Worm (Caenorhabditis elegans) whole organism, L4 larva: ENCODE results near the gene bath-36.

Experiments used
- R02D3.7 ChIP-seq: fragments of 150-350 bp; sonication (generic microtip); optimal IDR thresholded peaks from 3 replicates; lab custom pipeline; 2014; ENCODE audit warnings: missing biosample characterization, missing genetic modification characterization
- Y105C5A.15 ChIP-seq: fragments of 200-800 bp; sonication (Bioruptor generic); IDR thresholded peaks from 2 replicates; pipeline ENCODE4 v1.3.6; 2022; ENCODE audit warnings: missing genetic modification characterization, missing compliant biosample characterization
- aha-1 ChIP-seq: fragments of 150-350 bp; peaks from one replicate; lab custom pipeline; 2014; ENCODE audit warnings: missing biosample characterization, missing genetic modification characterization
- ceh-20 ChIP-seq: fragments of 200-800 bp; sonication (Bioruptor generic); IDR thresholded peaks from 2 replicates; pipeline ENCODE4 v1.3.6; 2022; ENCODE audit warnings: missing genetic modification reagents, missing genetic modification characterization, missing compliant biosample characterization
- daf-12 ChIP-seq: fragments of 150-350 bp; optimal IDR thresholded peaks from 2 replicates; lab custom pipeline; 2014; ENCODE audit warnings: missing biosample characterization, missing genetic modification reagents, missing genetic modification characterization
- daf-19 ChIP-seq: fragments of 200-800 bp; sonication (Bioruptor generic); conservative IDR thresholded peaks from 2 replicates; pipeline ENCODE4 v1.3.6; 2022; ENCODE audit warnings: missing genetic modification characterization, missing compliant biosample characterization
- dmd-9 ChIP-seq: fragments of 200-800 bp; sonication (Bioruptor generic); IDR thresholded peaks from 2 replicates; pipeline ENCODE4 v1.3.6; 2022; ENCODE audit warnings: missing genetic modification reagents, missing genetic modification characterization, missing compliant biosample characterization
- dve-1 ChIP-seq: sonication (generic microtip); optimal IDR thresholded peaks from 2 replicates; lab custom pipeline; 2017; ENCODE audit warnings: antibody characterized with exemption, mild to moderate bottlenecking, missing genetic modification characterization, missing compliant biosample characterization; ENCODE audit not compliant: insufficient read depth
- egl-27 ChIP-seq: sonication (generic microtip); optimal IDR thresholded peaks from 3 replicates; lab custom pipeline; 2017; ENCODE audit warnings: missing biosample characterization, missing genetic modification reagents, missing genetic modification characterization
- hif-1 ChIP-seq, 2 experiments: sonication (generic microtip); optimal IDR thresholded peaks; 2 replicates each; lab custom pipeline; 2016 to 2017; ENCODE audit warnings: missing compliant biosample characterization in 2 of 2, missing genetic modification characterization in 2 of 2, missing genetic modification reagents in 2 of 2, missing genotype in 2 of 2, mild to moderate bottlenecking in 1 of 2
- hmg-1.1 ChIP-seq: fragments of 200-800 bp; sonication (Bioruptor generic); IDR thresholded peaks from 2 replicates; pipeline ENCODE4 v1.3.6; 2022; ENCODE audit warnings: missing genetic modification reagents, missing genetic modification characterization, missing compliant biosample characterization
- lin-29 ChIP-seq: fragments of 200-800 bp; sonication (Bioruptor generic); IDR thresholded peaks from 2 replicates; pipeline ENCODE4 v1.3.6; 2022; ENCODE audit warnings: missing genetic modification reagents, missing genetic modification characterization, missing compliant biosample characterization
- mep-1 ChIP-seq: fragments of 150-350 bp; sonication (generic microtip); optimal IDR thresholded peaks from 3 replicates; lab custom pipeline; 2014; ENCODE audit warnings: missing biosample characterization, missing genetic modification characterization
- mxl-2 ChIP-seq: fragments of 200-800 bp; sonication (Bioruptor generic); conservative IDR thresholded peaks from 2 replicates; pipeline ENCODE4 v1.3.6; 2022; ENCODE audit warnings: missing genetic modification reagents, missing genetic modification characterization, missing compliant biosample characterization
- nhr-11 ChIP-seq: fragments of 150-350 bp; optimal IDR thresholded peaks from 2 replicates; lab custom pipeline; 2014; ENCODE audit warnings: missing biosample characterization, missing genetic modification characterization
- php-3 ChIP-seq: fragments of 200-800 bp; sonication (Bioruptor generic); IDR thresholded peaks from 2 replicates; pipeline ENCODE4 v1.3.6; 2022; ENCODE audit warnings: missing genetic modification reagents, missing genetic modification characterization, missing compliant biosample characterization
- pqm-1 ChIP-seq: sonication (generic microtip); optimal IDR thresholded peaks from 2 replicates; lab custom pipeline; 2017; ENCODE audit warnings: missing biosample characterization, missing genetic modification characterization
- tag-97 ChIP-seq: fragments of 200-800 bp; sonication (Bioruptor generic); IDR thresholded peaks from 2 replicates; pipeline ENCODE4 v1.3.6; 2022; ENCODE audit warnings: missing genetic modification characterization, missing compliant biosample characterization
- unc-62 ChIP-seq, 3 experiments: fragments of 150-350 bp in 1 of 3; sonication (generic microtip); optimal IDR thresholded peaks in 2 of 3; peaks in 1 of 3; 1 replicate in 1 of 3; 2 replicates in 2 of 3; lab custom pipeline; 2014 to 2017; ENCODE audit warnings: missing biosample characterization in 3 of 3, missing genetic modification characterization in 3 of 3, missing genetic modification reagents in 3 of 3, missing genotype in 1 of 3

Gene bath-36

ce11 chrV:15232200-15232599, 44.5 kb downstream of the bath-36 start, which contains the start of gene srw-13:
TSS of gene srw-13 (plus strand) at chrV:15232500.
- TF ChIP-seq nhr-11 (tag; lab: Kevin White, UChicago) (no peak), aha-1 (tag; lab: Kevin White, UChicago) (peak; percentile 29)

DNA sequence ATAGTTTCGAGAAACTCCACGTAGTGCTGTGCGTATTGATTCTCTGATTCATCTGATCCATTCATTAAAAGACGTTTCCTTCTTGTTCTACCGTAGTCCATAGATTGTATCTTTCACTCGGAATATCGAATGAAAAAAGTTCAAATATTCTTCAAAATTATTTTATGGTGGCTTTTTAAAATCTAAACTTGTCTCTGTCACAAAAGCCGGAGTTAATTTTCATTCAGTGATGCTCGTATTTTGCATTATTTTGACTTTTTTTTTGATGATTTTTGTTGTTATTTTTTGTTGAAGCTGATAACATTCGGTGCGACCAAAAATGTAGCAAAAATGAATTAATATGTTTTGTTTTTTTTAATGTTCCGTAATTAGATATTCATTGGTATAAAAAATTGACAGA, 48.0 kb downstream of the bath-36 start, which contains the start of gene nhr-164:
Gene nhr-164, minus strand, starts transcription at position 101 of the 400 bp plus-strand sequence.
- TF ChIP-seq ceh-20 (GFP tag; lab: Robert Waterston, UW) = no peak
- TF ChIP-seq daf-19 (GFP tag; lab: Robert Waterston, UW) = no peak
- TF ChIP-seq mep-1 = no peak
- no peak for TF ChIP-seq R02D3.7 (tag; lab: Kevin White, UChicago)
- no peak for TF ChIP-seq php-3
- TF ChIP-seq egl-27 (tag; lab: Kevin White, UChicago) = no peak
- no peak for TF ChIP-seq mxl-2 (GFP tag; lab: Robert Waterston, UW)
- no peak for TF ChIP-seq dmd-9 (GFP tag; lab: Robert Waterston, UW)
- no peak for TF ChIP-seq pqm-1 (tag; lab: Kevin White, UChicago)
- TF ChIP-seq lin-29 = no peak
- TF ChIP-seq tag-97 = no peak
- no peak for TF ChIP-seq hif-1 (tag; optimal IDR thresholded peaks at IDR 0.05; lab: Kevin White, UChicago)
- TF ChIP-seq Y105C5A.15 = no peak

DNA sequence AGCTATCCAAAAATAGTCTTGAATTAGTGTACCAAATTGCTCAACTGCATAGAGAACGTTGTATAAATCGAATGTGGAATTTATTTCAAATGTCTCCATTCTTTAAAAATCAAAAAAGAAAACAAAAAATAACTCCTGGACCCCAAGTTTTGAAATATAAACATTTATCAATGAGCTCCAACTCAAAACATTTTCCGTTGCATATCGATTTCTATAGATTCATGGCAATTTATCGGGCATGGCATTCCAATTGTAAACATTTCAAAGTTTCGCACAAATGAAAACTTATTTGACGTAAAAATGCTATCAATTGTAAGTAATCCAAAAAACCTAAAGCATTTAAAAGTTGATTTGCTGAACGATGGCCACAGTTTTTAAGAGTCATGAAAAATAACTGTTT, 50.9 kb downstream of the bath-36 start, which contains the start of gene srw-12:
Gene srw-12, minus strand, starts transcription at position 101 of the 400 bp plus-strand sequence.
- TF ChIP-seq unc-62 (GFP tag; optimal IDR thresholded peaks at IDR 0.05 in 1 of 2; lab: Kevin White, UChicago) (peak in 1 of 2 experiments; percentile 33), unc-62 (tag; optimal IDR thresholded peaks at IDR 0.05; lab: Kevin White, UChicago) (no peak), hmg-1.1 (GFP tag; lab: Robert Waterston, UW) (no peak), dve-1 (tag; lab: Kevin White, UChicago) (no peak), daf-12 (tag; lab: Kevin White, UChicago) (no peak), nhr-11 (tag; lab: Kevin White, UChicago) (no peak)
